Worm (Caenorhabditis elegans) whole organism, L4 larva: ENCODE data around the gene dre-1.

Source experiments
- F10B5.3 ChIP-seq: sonication (generic microtip); optimal IDR thresholded peaks from 2 replicates; lab custom pipeline; 2016; ENCODE audit warnings: mild to moderate bottlenecking, missing genetic modification characterization, missing compliant biosample characterization
- F26F4.8 ChIP-seq: fragments of 200-800 bp; sonication (Bioruptor generic); conservative IDR thresholded peaks from 2 replicates; pipeline ENCODE4 v1.3.6; 2022; ENCODE audit warnings: missing genetic modification characterization, missing compliant biosample characterization
- F37D6.2 ChIP-seq: sonication (generic microtip); optimal IDR thresholded peaks from 2 replicates; lab custom pipeline; 2016; ENCODE audit warnings: mild to moderate bottlenecking, missing genetic modification characterization, missing compliant biosample characterization
- T26A8.4 ChIP-seq: fragments of 200-800 bp; sonication (Bioruptor generic); IDR thresholded peaks from 2 replicates; pipeline ENCODE4 v1.3.6; 2022; ENCODE audit warnings: missing genetic modification characterization, missing compliant biosample characterization
- Y5F2A.4 ChIP-seq: fragments of 200-800 bp; sonication (Bioruptor generic); optimal IDR thresholded peaks from 2 replicates; lab custom pipeline; 2018; ENCODE audit warnings: mild to moderate bottlenecking, missing genetic modification characterization, missing compliant biosample characterization
- Y75B8A.6 ChIP-seq: fragments of 200-800 bp; sonication (Bioruptor generic); IDR thresholded peaks from 2 replicates; pipeline ENCODE4 v1.3.6; 2022; ENCODE audit warnings: missing genetic modification reagents, missing genetic modification characterization, missing compliant biosample characterization
- aha-1 ChIP-seq: fragments of 150-350 bp; peaks from one replicate; lab custom pipeline; 2014; ENCODE audit warnings: missing biosample characterization, missing genetic modification characterization
- ceh-20 ChIP-seq: fragments of 200-800 bp; sonication (Bioruptor generic); IDR thresholded peaks from 2 replicates; pipeline ENCODE4 v1.3.6; 2022; ENCODE audit warnings: missing genetic modification reagents, missing genetic modification characterization, missing compliant biosample characterization
- ceh-28 ChIP-seq: fragments of 150-350 bp; optimal IDR thresholded peaks from 2 replicates; lab custom pipeline; 2014; ENCODE audit warnings: missing biosample characterization, missing genetic modification reagents, missing genetic modification characterization
- daf-16 ChIP-seq, 3 experiments: sonication (generic microtip); optimal IDR thresholded peaks; 2 replicates each; lab custom pipeline; 2016 to 2017; ENCODE audit warnings: missing genetic modification characterization in 3 of 3, missing genetic modification reagents in 3 of 3, mild to moderate bottlenecking in 2 of 3, missing compliant biosample characterization in 2 of 3, missing biosample characterization in 1 of 3, moderate library complexity in 1 of 3
- duxl-1 ChIP-seq: sonication (generic microtip); optimal IDR thresholded peaks from 2 replicates; lab custom pipeline; 2016; ENCODE audit warnings: mild to moderate bottlenecking, missing genetic modification characterization, moderate library complexity, missing compliant biosample characterization; ENCODE audit not compliant: poor library complexity
- egl-43 ChIP-seq: fragments of 200-800 bp; sonication (Bioruptor generic); IDR thresholded peaks from 2 replicates; pipeline ENCODE4 v1.3.6; 2022; ENCODE audit warnings: missing genetic modification reagents, missing genetic modification characterization, missing compliant biosample characterization
- gei-8 ChIP-seq: fragments of 200-800 bp; sonication (Bioruptor generic); optimal IDR thresholded peaks from 2 replicates; lab custom pipeline; 2018; ENCODE audit warnings: mild to moderate bottlenecking, missing genetic modification characterization, missing compliant biosample characterization
- hlh-11 ChIP-seq: fragments of 200-800 bp; sonication (Bioruptor generic); optimal IDR thresholded peaks from 2 replicates; lab custom pipeline; 2018; ENCODE audit warnings: mild to moderate bottlenecking, missing genetic modification characterization, missing compliant biosample characterization
- hmg-1.1 ChIP-seq: fragments of 200-800 bp; sonication (Bioruptor generic); IDR thresholded peaks from 2 replicates; pipeline ENCODE4 v1.3.6; 2022; ENCODE audit warnings: missing genetic modification reagents, missing genetic modification characterization, missing compliant biosample characterization
- lim-7 ChIP-seq: fragments of 200-800 bp; sonication (Bioruptor generic); IDR thresholded peaks from 2 replicates; pipeline ENCODE4 v1.3.6; 2022; ENCODE audit warnings: missing genetic modification characterization, missing compliant biosample characterization
- lin-1 ChIP-seq: fragments of 200-800 bp; sonication (Bioruptor generic); IDR thresholded peaks from 2 replicates; pipeline ENCODE4 v1.3.6; 2022; ENCODE audit warnings: missing genetic modification reagents, missing genetic modification characterization, missing compliant biosample characterization
- lir-3 ChIP-seq: sonication (generic microtip); optimal IDR thresholded peaks from 2 replicates; lab custom pipeline; 2016; ENCODE audit warnings: mild to moderate bottlenecking, missing genetic modification characterization, missing compliant biosample characterization
- madf-5 ChIP-seq, 2 experiments: fragments of 200-800 bp; sonication (Bioruptor generic); IDR thresholded peaks; 2 replicates each; pipeline ENCODE4 v1.3.6; 2022; ENCODE audit warnings: missing compliant biosample characterization in 2 of 2, missing genetic modification characterization in 2 of 2
- mep-1 ChIP-seq: fragments of 150-350 bp; sonication (generic microtip); optimal IDR thresholded peaks from 3 replicates; lab custom pipeline; 2014; ENCODE audit warnings: missing biosample characterization, missing genetic modification characterization
- mes-2 ChIP-seq: sonication (generic microtip); optimal IDR thresholded peaks from 2 replicates; lab custom pipeline; 2016; ENCODE audit warnings: missing genotype, mild to moderate bottlenecking, missing genetic modification characterization, missing compliant biosample characterization; ENCODE audit not compliant: poor library complexity, severe bottlenecking
- mxl-3 ChIP-seq: fragments of 200-800 bp; sonication (Bioruptor generic); optimal IDR thresholded peaks from 2 replicates; lab custom pipeline; 2018; ENCODE audit warnings: mild to moderate bottlenecking, missing genetic modification characterization, missing compliant biosample characterization
- nhr-11 ChIP-seq: fragments of 150-350 bp; optimal IDR thresholded peaks from 2 replicates; lab custom pipeline; 2014; ENCODE audit warnings: missing biosample characterization, missing genetic modification characterization
- nhr-25 ChIP-seq: sonication (generic microtip); optimal IDR thresholded peaks from 2 replicates; lab custom pipeline; 2017; ENCODE audit warnings: missing genetic modification characterization, mild to moderate bottlenecking, missing compliant biosample characterization, antibody characterized with exemption, moderate library complexity, borderline replicate concordance; ENCODE audit not compliant: insufficient read depth
- nhr-28 ChIP-seq: fragments of 150-350 bp; optimal IDR thresholded peaks from 2 replicates; lab custom pipeline; 2014; ENCODE audit warnings: missing biosample characterization, missing genetic modification characterization
- nhr-77 ChIP-seq: fragments of 150-350 bp; optimal IDR thresholded peaks from 2 replicates; lab custom pipeline; 2014; ENCODE audit warnings: missing biosample characterization, missing genetic modification characterization
- rbr-2 ChIP-seq: sonication (generic microtip); optimal IDR thresholded peaks from 2 replicates; lab custom pipeline; 2016; ENCODE audit warnings: missing genotype, missing genetic modification characterization, missing compliant biosample characterization
- snpc-4 ChIP-seq: fragments of 150-350 bp; optimal IDR thresholded peaks from 2 replicates; lab custom pipeline; 2014; ENCODE audit warnings: missing biosample characterization, missing genetic modification characterization
- tag-97 ChIP-seq: fragments of 200-800 bp; sonication (Bioruptor generic); IDR thresholded peaks from 2 replicates; pipeline ENCODE4 v1.3.6; 2022; ENCODE audit warnings: missing genetic modification characterization, missing compliant biosample characterization
- unc-39 ChIP-seq: sonication (generic microtip); optimal IDR thresholded peaks from 2 replicates; lab custom pipeline; 2017; ENCODE audit warnings: missing biosample characterization, missing genetic modification characterization
- unc-62 ChIP-seq, 3 experiments: fragments of 150-350 bp in 1 of 3; sonication (generic microtip); optimal IDR thresholded peaks in 2 of 3; peaks in 1 of 3; 1 replicate in 1 of 3; 2 replicates in 2 of 3; lab custom pipeline; 2014 to 2017; ENCODE audit warnings: missing biosample characterization in 3 of 3, missing genetic modification characterization in 3 of 3, missing genetic modification reagents in 3 of 3, missing genotype in 1 of 3
- vab-7 ChIP-seq: fragments of 200-800 bp; sonication (Bioruptor generic); IDR thresholded peaks from 2 replicates; pipeline ENCODE4 v1.3.6; 2022; ENCODE audit warnings: missing genetic modification reagents, missing genetic modification characterization, missing compliant biosample characterization
- zag-1 ChIP-seq: fragments of 150-350 bp; optimal IDR thresholded peaks from 2 replicates; lab custom pipeline; 2014; ENCODE audit warnings: missing biosample characterization, missing genetic modification characterization
- zip-2 ChIP-seq: fragments of 150-350 bp; optimal IDR thresholded peaks from 2 replicates; lab custom pipeline; 2014; ENCODE audit warnings: missing biosample characterization, missing genetic modification characterization
- ztf-11 ChIP-seq: fragments of 150-350 bp; optimal IDR thresholded peaks from 2 replicates; lab custom pipeline; 2014; ENCODE audit warnings: missing biosample characterization, missing genetic modification characterization

Gene dre-1

ce11 chrV:6541875-6542274 is 4.4 kb downstream of the dre-1 start (continued):
- TF ChIP-seq egl-43 (GFP tag; lab: Robert Waterston, UW) (0 out of 2 replicates have a peak, but pooled peaks have one; percentile 27), mxl-3 (GFP tag; lab: Kevin White, UChicago) (peak; percentile 66), ztf-11 (tag; lab: Kevin White, UChicago) (no peak), aha-1 (tag; lab: Kevin White, UChicago) (peak; percentile 72), gei-8 (GFP tag; lab: Kevin White, UChicago) (no peak), ceh-28 (tag; lab: Kevin White, UChicago) (no peak), F37D6.2 (tag; lab: Kevin White, UChicago) (no peak), madf-5 (GFP tag; IDR thresholded peaks at IDR 0.05; lab: Robert Waterston, UW) (no peak), snpc-4 (tag; lab: Kevin White, UChicago) (no peak), T26A8.4 (GFP tag; lab: Robert Waterston, UW) (no peak), unc-39 (tag; lab: Kevin White, UChicago) (no peak), nhr-77 (tag; lab: Kevin White, UChicago) (no peak), ceh-20 (GFP tag; lab: Robert Waterston, UW) (no peak), nhr-25 (tag; lab: Kevin White, UChicago) (peak; percentile 14), mep-1 (tag; lab: Kevin White, UChicago) (no peak), lim-7 (GFP tag; lab: Robert Waterston, UW) (no peak), vab-7 (GFP tag; lab: Robert Waterston, UW) (no peak), nhr-28 (tag; lab: Kevin White, UChicago) (no peak), unc-62 (GFP tag; optimal IDR thresholded peaks at IDR 0.05 in 1 of 2; lab: Kevin White, UChicago) (peak in 1 of 2 experiments; percentile 97), unc-62 (tag; optimal IDR thresholded peaks at IDR 0.05; lab: Kevin White, UChicago) (no peak), Y75B8A.6 (GFP tag; lab: Robert Waterston, UW) (no peak), lin-1 (GFP tag; lab: Robert Waterston, UW) (no peak), F26F4.8 (no peak), duxl-1 (tag; lab: Kevin White, UChicago) (no peak), lir-3 (tag; lab: Kevin White, UChicago) (no peak)

ce11 chrV:6538323-6538722 is 8.0 kb downstream of the dre-1 start:
- TF ChIP-seq F10B5.3 (no peak), ceh-28 (tag; lab: Kevin White, UChicago) (no peak), daf-16 (GFP tag; optimal IDR thresholded peaks at IDR 0.05; lab: Kevin White, UChicago) (no peak), daf-16 (tag; optimal IDR thresholded peaks at IDR 0.05; lab: Kevin White, UChicago) (peak; percentile 28), nhr-11 (tag; lab: Kevin White, UChicago) (peak; percentile 21), vab-7 (GFP tag; lab: Robert Waterston, UW) (no peak), lim-7 (GFP tag; lab: Robert Waterston, UW) (no peak), F37D6.2 (tag; lab: Kevin White, UChicago) (peak; percentile 10), rbr-2 (tag; lab: Kevin White, UChicago) (peak; percentile 51), hmg-1.1 (peak; percentile 44; the same call in 1 of the 2 replicates), mxl-3 (GFP tag; lab: Kevin White, UChicago) (peak; percentile 57), unc-62 (GFP tag; optimal IDR thresholded peaks at IDR 0.05 in 1 of 2; lab: Kevin White, UChicago) (peak in 1 of 2 experiments; percentile 89), unc-62 (tag; optimal IDR thresholded peaks at IDR 0.05; lab: Kevin White, UChicago) (no peak), mep-1 (tag; lab: Kevin White, UChicago) (peak; percentile 6), tag-97 (GFP tag; lab: Robert Waterston, UW) (no peak), zag-1 (no peak), hlh-11 (tag; lab: Kevin White, UChicago) (peak; percentile 3), egl-43 (GFP tag; lab: Robert Waterston, UW) (0 out of 2 replicates have a peak, but pooled peaks have one; percentile 58)

- TF ChIP-seq mes-2 (tag; lab: Kevin White, UChicago) (peak; percentile 5), Y5F2A.4 (no peak), zip-2 (no peak), daf-16 (GFP tag; optimal IDR thresholded peaks at IDR 0.05; lab: Kevin White, UChicago) (no peak), daf-16 (tag; optimal IDR thresholded peaks at IDR 0.05; lab: Kevin White, UChicago) (peak; percentile 75), egl-43 (GFP tag; lab: Robert Waterston, UW) (0 out of 2 replicates have a peak, but pooled peaks have one; percentile 4)
Measured at ce11 chrV:6533030-6533429, 13.3 kb downstream of the dre-1 start, which contains the start of gene hpo-26. Gene hpo-26, minus strand, starts transcription at chrV:6533060.
